Worm (Caenorhabditis elegans) whole organism, early embryonic: ENCODE data around the gene ppat-1.

Experiments
- B0310.2 ChIP-seq: sonication (generic microtip); optimal IDR thresholded peaks from 2 replicates; lab custom pipeline; 2016; ENCODE audit warnings: mild to moderate bottlenecking, missing genetic modification characterization, missing compliant biosample characterization
- F13C5.2 ChIP-seq: sonication (generic microtip); optimal IDR thresholded peaks from 2 replicates; lab custom pipeline; 2017; ENCODE audit warnings: mild to moderate bottlenecking, missing genetic modification characterization, inconsistent platforms, missing compliant biosample characterization
- aly-1 ChIP-seq: sonication (generic microtip); optimal IDR thresholded peaks from 2 replicates; lab custom pipeline; 2016; ENCODE audit warnings: missing genetic modification characterization, missing compliant biosample characterization
- ama-1 ChIP-seq: fragments of 150-350 bp; optimal IDR thresholded peaks from 2 replicates; lab custom pipeline; 2014
- ceh-13 ChIP-seq: fragments of 200-800 bp; sonication (Bioruptor generic); optimal IDR thresholded peaks from 2 replicates; lab custom pipeline; 2018; ENCODE audit warnings: mild to moderate bottlenecking, missing genetic modification characterization, missing compliant biosample characterization
- ceh-36 ChIP-seq: sonication (generic microtip); optimal IDR thresholded peaks from 2 replicates; lab custom pipeline; 2016; ENCODE audit warnings: missing genetic modification characterization, inconsistent platforms, missing compliant biosample characterization
- ets-7 ChIP-seq: sonication (generic microtip); optimal IDR thresholded peaks from 2 replicates; lab custom pipeline; 2016; ENCODE audit warnings: missing genotype, missing genetic modification characterization, missing compliant biosample characterization
- flt-1 ChIP-seq: fragments of 200-800 bp; sonication (Bioruptor generic); IDR thresholded peaks from 2 replicates; pipeline ENCODE4 v1.3.6; 2022; ENCODE audit warnings: missing genetic modification characterization, missing compliant biosample characterization
- hmbx-1 ChIP-seq: sonication (generic microtip); optimal IDR thresholded peaks from 2 replicates; lab custom pipeline; 2016; ENCODE audit warnings: mild to moderate bottlenecking, missing genetic modification characterization, missing compliant biosample characterization
- hmg-4 ChIP-seq: fragments of 200-800 bp; sonication (Bioruptor generic); optimal IDR thresholded peaks from 2 replicates; lab custom pipeline; 2018; ENCODE audit warnings: mild to moderate bottlenecking, missing genetic modification characterization, missing compliant biosample characterization
- hnd-1 ChIP-seq: sonication (generic microtip); optimal IDR thresholded peaks from 2 replicates; lab custom pipeline; 2016; ENCODE audit warnings: missing genetic modification characterization, missing compliant biosample characterization
- pes-1 ChIP-seq: fragments of 200-800 bp; sonication (Bioruptor generic); IDR thresholded peaks from 2 replicates; pipeline ENCODE4 v1.3.6; 2022; ENCODE audit warnings: missing genetic modification reagents, missing genetic modification characterization, missing compliant biosample characterization
- scrt-1 ChIP-seq: fragments of 200-800 bp; sonication (Bioruptor generic); IDR thresholded peaks from 2 replicates; pipeline ENCODE4 v1.3.6; 2022; ENCODE audit warnings: missing genetic modification characterization, missing compliant biosample characterization
- sea-1 ChIP-seq: fragments of 200-800 bp; sonication (Bioruptor generic); conservative IDR thresholded peaks from 2 replicates; pipeline ENCODE4 v1.3.6; 2022; ENCODE audit warnings: missing genetic modification characterization, missing compliant biosample characterization
- tbx-11 ChIP-seq: fragments of 200-800 bp; sonication (Bioruptor generic); IDR thresholded peaks from 2 replicates; pipeline ENCODE4 v1.3.6; 2022; ENCODE audit warnings: missing genetic modification characterization, missing compliant biosample characterization
- tbx-37 ChIP-seq: fragments of 200-800 bp; sonication (Bioruptor generic); conservative IDR thresholded peaks from 2 replicates; pipeline ENCODE4 v1.3.6; 2022; ENCODE audit warnings: missing genetic modification reagents, missing genetic modification characterization, missing compliant biosample characterization
- tra-4 ChIP-seq: sonication (generic microtip); optimal IDR thresholded peaks from 2 replicates; lab custom pipeline; 2017; ENCODE audit warnings: missing genetic modification characterization, missing compliant biosample characterization

ppat-1 gene

DNA sequence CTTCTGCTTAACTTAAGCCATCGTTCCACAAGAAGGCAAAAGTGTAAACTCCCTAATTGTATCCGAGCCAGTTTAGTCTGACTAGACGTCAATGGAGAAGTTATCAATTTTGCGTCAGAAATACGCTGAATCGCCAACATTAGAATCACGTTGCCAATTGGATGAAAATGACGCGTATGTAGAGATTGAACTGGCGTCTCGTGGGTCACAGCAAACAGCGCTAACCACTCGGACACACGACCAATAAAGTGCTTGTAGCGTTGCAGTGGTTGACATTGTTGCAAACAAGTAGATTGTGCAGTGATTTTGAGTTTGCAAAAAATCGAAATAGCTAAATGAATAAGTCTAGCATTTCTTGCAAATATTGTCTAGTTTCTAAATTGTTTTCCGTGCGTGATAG is 515 bp downstream of the ppat-1 start:
- TF ChIP-seq hmg-4 (GFP tag; lab: Kevin White, UChicago) (peak; percentile 91), tra-4 (tag; lab: Kevin White, UChicago) (peak; percentile 76), tbx-37 (peak; percentile 76), ets-7 (peak; percentile 32), scrt-1 (GFP tag; lab: Robert Waterston, UW) (peak; percentile 88), ceh-13 (GFP tag; lab: Kevin White, UChicago) (peak; percentile 80), tbx-11 (GFP tag; lab: Robert Waterston, UW) (peak; percentile 83), aly-1 (tag; lab: Kevin White, UChicago) (peak; percentile 13), sea-1 (GFP tag; lab: Robert Waterston, UW) (no peak; the same call in 1 of the 2 replicates), ama-1 (no peak), B0310.2 (tag; lab: Kevin White, UChicago) (peak; percentile 69), hmbx-1 (tag; lab: Kevin White, UChicago) (peak; percentile 44), ceh-36 (tag; lab: Kevin White, UChicago) (peak; percentile 84), pes-1 (no peak), flt-1 (GFP tag; lab: Robert Waterston, UW) (peak; percentile 76), F13C5.2 (tag; lab: Kevin White, UChicago) (peak; percentile 41), hnd-1 (tag; lab: Kevin White, UChicago) (peak; percentile 64)

DNA sequence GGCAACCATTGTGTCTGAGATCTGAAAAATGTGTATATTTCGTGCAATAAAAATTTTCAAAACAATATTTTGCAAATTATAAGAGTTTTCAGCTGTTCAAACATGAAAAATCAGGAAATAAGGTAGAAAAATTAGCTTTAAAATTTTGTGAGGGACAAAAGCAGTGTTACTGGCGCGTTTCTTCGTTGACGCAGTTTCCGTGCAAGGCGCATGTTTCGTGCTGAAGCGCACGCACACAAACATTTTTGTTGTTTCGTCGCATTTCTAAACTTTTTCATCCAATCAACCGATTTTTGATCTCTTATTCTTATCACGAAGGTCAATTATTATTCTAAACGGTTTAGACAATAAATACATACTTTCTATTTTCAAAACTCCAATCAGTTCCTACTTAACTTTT is 4.2 kb downstream of the ppat-1 start, which contains the start of gene nifk-1:
TSS of gene nifk-1 (minus strand) at position 27 of the 400 bp plus-strand sequence.
- TF ChIP-seq pes-1 = no peak
- TF ChIP-seq aly-1 (tag; lab: Kevin White, UChicago) = no peak
- TF ChIP-seq hmbx-1 (tag; lab: Kevin White, UChicago) = no peak
- 0 out of 2 replicates have a peak, but pooled peaks have one; percentile 5 for TF ChIP-seq sea-1 (GFP tag; lab: Robert Waterston, UW)
- peak; percentile 38; the same call in 1 of the 2 replicates for TF ChIP-seq tbx-37
- no peak for TF ChIP-seq B0310.2 (tag; lab: Kevin White, UChicago)
- no peak for TF ChIP-seq tra-4 (tag; lab: Kevin White, UChicago)
- no peak for TF ChIP-seq ceh-36 (tag; lab: Kevin White, UChicago)
- no peak for TF ChIP-seq flt-1 (GFP tag; lab: Robert Waterston, UW)
- TF ChIP-seq ama-1 = no peak
- TF ChIP-seq tbx-11 (GFP tag; lab: Robert Waterston, UW) = no peak
- no peak for TF ChIP-seq ceh-13 (GFP tag; lab: Kevin White, UChicago)
- peak; percentile 60 for TF ChIP-seq F13C5.2 (tag; lab: Kevin White, UChicago)
- TF ChIP-seq scrt-1 (GFP tag; lab: Robert Waterston, UW) = peak; percentile 34; the same call in 1 of the 2 replicates
- TF ChIP-seq ets-7 = no peak
- no peak for TF ChIP-seq hmg-4 (GFP tag; lab: Kevin White, UChicago)
- TF ChIP-seq hnd-1 (tag; lab: Kevin White, UChicago) = no peak

DNA sequence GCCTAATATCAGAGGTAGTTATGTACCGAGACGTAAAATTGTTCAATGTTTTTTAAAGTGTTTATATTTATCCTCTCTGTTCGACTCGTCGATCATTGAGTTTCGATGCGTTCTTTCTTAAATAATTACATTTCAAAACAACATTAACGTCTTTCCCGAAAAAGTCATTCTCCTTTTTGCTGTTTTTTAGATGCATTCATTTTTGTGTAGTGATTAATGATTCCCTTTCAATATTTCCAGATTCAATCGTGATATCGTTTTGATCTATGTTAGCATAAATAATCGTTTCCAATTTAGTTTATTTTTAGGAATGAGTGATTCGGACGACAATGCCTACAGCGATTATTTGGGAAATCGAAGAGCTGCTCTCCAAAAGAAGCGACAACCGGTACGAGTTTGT is 4.6 kb downstream of the ppat-1 start, which contains the start of gene T04A8.8:
TSS of gene T04A8.8 (plus strand) at position 301 of the 400 bp plus-strand sequence.
- no peak for TF ChIP-seq hmbx-1 (tag; lab: Kevin White, UChicago)
- TF ChIP-seq ceh-13 (GFP tag; lab: Kevin White, UChicago) = no peak
- TF ChIP-seq tbx-37 = no peak
- no peak for TF ChIP-seq B0310.2 (tag; lab: Kevin White, UChicago)
- no peak for TF ChIP-seq ceh-36 (tag; lab: Kevin White, UChicago)
- TF ChIP-seq tbx-11 (GFP tag; lab: Robert Waterston, UW) = no peak
- no peak for TF ChIP-seq hmg-4 (GFP tag; lab: Kevin White, UChicago)
- no peak for TF ChIP-seq F13C5.2 (tag; lab: Kevin White, UChicago)
- TF ChIP-seq pes-1 = no peak

DNA sequence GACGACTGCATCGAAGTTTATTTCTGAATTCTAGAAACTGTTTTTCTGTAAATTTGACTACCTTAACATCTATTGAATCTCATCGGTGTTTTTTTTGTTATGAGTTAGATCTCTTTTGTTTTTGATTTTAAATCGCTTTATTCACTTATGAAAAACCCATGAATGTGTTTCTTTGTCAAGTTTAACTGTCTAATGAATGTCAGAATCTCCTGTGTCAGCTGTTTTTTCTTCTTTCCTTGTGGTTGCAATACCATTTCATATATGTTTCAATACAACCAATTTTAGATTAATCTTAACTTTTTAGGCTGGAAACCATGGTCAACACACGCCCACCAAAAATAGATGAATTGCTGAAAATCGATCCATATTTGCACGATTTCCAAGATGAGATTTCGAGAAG is 6.0 kb downstream of the ppat-1 start, which contains the start of gene T04A8.7:
TSS of gene T04A8.7 (plus strand) at position 301 of the 400 bp plus-strand sequence.
- TF ChIP-seq ceh-36 (tag; lab: Kevin White, UChicago) (no peak), tbx-37 (no peak), flt-1 (GFP tag; lab: Robert Waterston, UW) (no peak), tra-4 (tag; lab: Kevin White, UChicago) (no peak), sea-1 (GFP tag; lab: Robert Waterston, UW) (no peak), B0310.2 (tag; lab: Kevin White, UChicago) (no peak), hmbx-1 (tag; lab: Kevin White, UChicago) (no peak), tbx-11 (GFP tag; lab: Robert Waterston, UW) (no peak), scrt-1 (GFP tag; lab: Robert Waterston, UW) (no peak), F13C5.2 (tag; lab: Kevin White, UChicago) (no peak), ama-1 (no peak), aly-1 (tag; lab: Kevin White, UChicago) (no peak), ceh-13 (GFP tag; lab: Kevin White, UChicago) (no peak), pes-1 (no peak), hmg-4 (GFP tag; lab: Kevin White, UChicago) (no peak), hnd-1 (tag; lab: Kevin White, UChicago) (no peak)

- no peak for TF ChIP-seq B0310.2 (tag; lab: Kevin White, UChicago)
- TF ChIP-seq scrt-1 (GFP tag; lab: Robert Waterston, UW) = no peak
- TF ChIP-seq tbx-11 (GFP tag; lab: Robert Waterston, UW) = no peak
- TF ChIP-seq sea-1 (GFP tag; lab: Robert Waterston, UW) = no peak
- no peak for TF ChIP-seq flt-1 (GFP tag; lab: Robert Waterston, UW)
- TF ChIP-seq tbx-37 = no peak
- no peak for TF ChIP-seq hmg-4 (GFP tag; lab: Kevin White, UChicago)
- TF ChIP-seq ets-7 = no peak
- no peak for TF ChIP-seq ama-1
- no peak for TF ChIP-seq hnd-1 (tag; lab: Kevin White, UChicago)
These were observed 7.8 kb downstream of the ppat-1 start for ce11 chrIII:4696903-4697302.

DNA sequence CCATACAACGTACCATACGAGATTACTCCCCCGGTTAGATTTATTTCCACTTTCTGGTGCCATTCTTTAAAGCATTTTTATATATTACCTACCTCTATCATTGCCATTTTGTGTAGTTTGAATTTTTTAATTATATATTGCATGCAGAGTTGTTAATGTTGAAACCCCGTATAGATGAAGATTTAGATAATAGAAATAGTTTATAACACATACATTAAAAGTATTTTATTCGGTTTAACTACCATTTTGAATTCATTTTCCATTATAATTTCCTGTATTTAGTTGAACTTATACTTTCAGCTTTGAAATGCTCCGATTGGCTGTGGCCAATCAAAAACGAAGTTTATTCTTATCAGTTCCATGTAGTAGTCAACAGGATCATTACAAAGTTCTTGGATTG is 8.7 kb downstream of the ppat-1 start, which contains the start of gene dnj-18:
TSS of gene dnj-18 (plus strand) at position 301 of the 400 bp plus-strand sequence.
- TF ChIP-seq ceh-13 (GFP tag; lab: Kevin White, UChicago) = no peak
- no peak for TF ChIP-seq tbx-11 (GFP tag; lab: Robert Waterston, UW)

DNA sequence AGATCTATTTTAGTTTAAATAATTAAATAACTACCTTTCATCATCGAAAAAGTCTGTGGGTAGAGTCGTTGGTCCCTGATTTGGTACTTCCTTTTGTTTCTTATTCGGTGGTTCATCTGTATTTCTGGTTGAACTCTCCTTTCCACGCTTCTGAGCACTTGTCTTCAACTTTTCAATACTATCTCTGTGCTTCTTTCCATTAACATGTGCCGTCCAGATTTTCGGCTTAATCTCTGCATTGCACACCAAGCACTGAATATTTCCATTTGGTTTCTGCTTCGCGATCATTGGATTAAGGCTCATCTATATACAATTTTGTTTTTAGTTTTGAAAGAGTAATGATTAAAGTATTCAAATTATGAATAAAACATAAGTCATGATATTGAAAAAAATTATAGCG is 10.8 kb downstream of the ppat-1 start, which contains the start of gene sel-13:
TSS of gene sel-13 (minus strand) at position 303 of the 400 bp plus-strand sequence.
- TF ChIP-seq tbx-37 = no peak
- no peak for TF ChIP-seq scrt-1 (GFP tag; lab: Robert Waterston, UW)
- TF ChIP-seq hmbx-1 (tag; lab: Kevin White, UChicago) = no peak
- no peak for TF ChIP-seq ceh-36 (tag; lab: Kevin White, UChicago)
- TF ChIP-seq aly-1 (tag; lab: Kevin White, UChicago) = no peak
- no peak for TF ChIP-seq tbx-11 (GFP tag; lab: Robert Waterston, UW)
